Worm (Caenorhabditis elegans): Measurements from ENCODE around the gene Y5H2A.4.

- TF ChIP-seq nhr-77 (tag; optimal IDR thresholded peaks at IDR 0.05) (no peak), nfya-1 (tag; optimal IDR thresholded peaks at IDR 0.05; ENCODE audit: insufficient read depth) (no peak), nhr-43 (tag; optimal IDR thresholded peaks at IDR 0.05; ENCODE audit: poor library complexity, severe bottlenecking) (no peak), fos-1 (tag; optimal IDR thresholded peaks at IDR 0.05) (no peak), aly-2 (tag; optimal IDR thresholded peaks at IDR 0.05) (no peak), ztf-11 (tag; optimal IDR thresholded peaks at IDR 0.05) (no peak), ceh-82 (tag; optimal IDR thresholded peaks at IDR 0.05) (no peak), skn-1 (tag; optimal IDR thresholded peaks at IDR 0.05) (no peak), ztf-4 (tag; optimal IDR thresholded peaks at IDR 0.05) (no peak), pqm-1 (tag; optimal IDR thresholded peaks at IDR 0.05) (no peak), elt-2 (tag; optimal IDR thresholded peaks at IDR 0.05) (no peak), unc-39 (tag; optimal IDR thresholded peaks at IDR 0.05) (no peak), elt-3 (tag; optimal IDR thresholded peaks at IDR 0.05) (no peak)
These were observed 47.2 kb downstream of the Y5H2A.4 start, which contains the start of gene nhr-18 for ce11 chrV:2226903-2227302.
